Worm (Caenorhabditis elegans): ENCODE data around the gene gfat-2.

- TF ChIP-seq him-1 (tag; optimal IDR thresholded peaks at IDR 0.05), result no peak
- TF ChIP-seq W03F9.2 (tag; optimal IDR thresholded peaks at IDR 0.05), result no peak
- no peak for TF ChIP-seq dao-5 (tag; optimal IDR thresholded peaks at IDR 0.05)
Observed at ce11 chrIV:11379254-11379653, 30.8 kb upstream of the gfat-2 start, which contains the start of gene fbxb-76.
